Fruit fly (Drosophila melanogaster): Measurements from ENCODE around the gene GatA.

DNA sequence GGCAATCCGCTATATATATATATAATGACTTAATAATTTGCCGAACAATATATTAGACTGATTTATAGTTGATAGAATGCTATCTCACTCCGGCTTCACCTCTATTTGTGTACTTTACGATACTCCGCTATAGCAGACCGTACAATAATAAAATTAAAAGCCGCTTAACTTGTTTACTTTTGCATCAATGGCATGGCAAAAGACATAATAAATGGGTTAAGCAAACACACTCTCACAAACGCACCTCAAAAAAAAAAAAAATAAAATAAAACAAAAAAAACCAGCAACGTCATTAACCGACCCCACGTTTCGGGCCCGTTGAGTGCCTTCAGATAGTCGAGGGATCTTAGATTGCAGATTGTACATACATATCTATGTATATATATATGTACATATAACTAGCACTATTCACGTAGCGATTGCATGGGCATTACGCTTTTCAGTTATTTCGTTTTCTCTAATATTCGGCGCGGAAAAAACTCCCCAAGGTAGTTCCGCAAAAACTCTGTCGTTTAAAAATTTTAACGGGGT, 39.3 kb upstream of the GatA start:
- TF ChIP-seq CG8944 (GFP tag; optimal IDR thresholded peaks at IDR 0.05) (no peak), CG17912 (GFP tag; optimal IDR thresholded peaks at IDR 0.05) (no peak)
